Worm (Caenorhabditis elegans) whole organism, L3 larva: ENCODE data around the gene srg-68.

ENCODE experiments used
- aly-2 ChIP-seq: fragments of 150-350 bp; optimal IDR thresholded peaks from 2 replicates; lab custom pipeline; 2014; ENCODE audit warnings: missing biosample characterization, missing genetic modification characterization
- ceh-16 ChIP-seq: sonication (generic microtip); optimal IDR thresholded peaks from 2 replicates; lab custom pipeline; 2017; ENCODE audit warnings: missing biosample characterization, missing genetic modification characterization
- ceh-28 ChIP-seq: fragments of 150-350 bp; optimal IDR thresholded peaks from 2 replicates; lab custom pipeline; 2014; ENCODE audit warnings: missing biosample characterization, missing genetic modification reagents, missing genetic modification characterization
- ceh-82 ChIP-seq: fragments of 150-350 bp; optimal IDR thresholded peaks from 2 replicates; lab custom pipeline; 2014; ENCODE audit warnings: missing biosample characterization, missing genetic modification characterization
- elt-1 ChIP-seq: fragments of 150-350 bp; optimal IDR thresholded peaks from 2 replicates; lab custom pipeline; 2014; ENCODE audit warnings: missing biosample characterization, missing genetic modification characterization
- elt-2 ChIP-seq: sonication (generic microtip); optimal IDR thresholded peaks from 2 replicates; lab custom pipeline; 2016; ENCODE audit warnings: missing genetic modification reagents, mild to moderate bottlenecking, missing genetic modification characterization, missing compliant biosample characterization
- elt-3 ChIP-seq, 3 experiments: fragments of 150-350 bp in 1 of 3; sonication (generic microtip) in 2 of 3; optimal IDR thresholded peaks; 2 replicates in 2 of 3; 4 replicates in 1 of 3; lab custom pipeline; 2014 to 2017; ENCODE audit warnings: missing biosample characterization in 3 of 3, missing genetic modification characterization in 3 of 3
- fkh-10 ChIP-seq: sonication (generic microtip); optimal IDR thresholded peaks from 2 replicates; lab custom pipeline; 2017; ENCODE audit warnings: missing biosample characterization, missing genetic modification reagents, missing genetic modification characterization
- fkh-2 ChIP-seq: fragments of 150-350 bp; optimal IDR thresholded peaks from 2 replicates; lab custom pipeline; 2014; ENCODE audit warnings: missing biosample characterization, missing genetic modification reagents, missing genetic modification characterization
- fos-1 ChIP-seq: fragments of 150-350 bp; optimal IDR thresholded peaks from 2 replicates; lab custom pipeline; 2014; ENCODE audit warnings: missing biosample characterization, missing genetic modification characterization
- hmg-11 ChIP-seq: sonication (generic microtip); optimal IDR thresholded peaks from 2 replicates; lab custom pipeline; 2016; ENCODE audit warnings: missing genetic modification characterization, missing compliant biosample characterization
- jun-1 ChIP-seq: fragments of 150-350 bp; optimal IDR thresholded peaks from 2 replicates; lab custom pipeline; 2014; ENCODE audit warnings: missing biosample characterization, missing genetic modification reagents, missing genetic modification characterization
- lin-15B ChIP-seq: fragments of 150-350 bp; optimal IDR thresholded peaks from 2 replicates; lab custom pipeline; 2014; ENCODE audit warnings: missing biosample characterization, missing genetic modification characterization
- lin-39 ChIP-seq: fragments of 150-350 bp; optimal IDR thresholded peaks from 2 replicates; lab custom pipeline; 2018; ENCODE audit warnings: missing biosample characterization, missing genetic modification reagents, missing genetic modification characterization
- lsy-12 ChIP-seq: sonication (generic microtip); optimal IDR thresholded peaks from 2 replicates; lab custom pipeline; 2016; ENCODE audit warnings: mild to moderate bottlenecking, missing genetic modification characterization, missing compliant biosample characterization
- mdl-1 ChIP-seq: fragments of 150-350 bp; optimal IDR thresholded peaks from 2 replicates; lab custom pipeline; 2014; ENCODE audit warnings: missing biosample characterization, missing genetic modification characterization
- mml-1 ChIP-seq: fragments of 150-350 bp; sonication (generic microtip); optimal IDR thresholded peaks from 3 replicates; lab custom pipeline; 2014; ENCODE audit warnings: missing biosample characterization, missing genetic modification characterization
- nfya-1 ChIP-seq: sonication (generic microtip); optimal IDR thresholded peaks from 2 replicates; lab custom pipeline; 2017; ENCODE audit warnings: missing genetic modification characterization, mild to moderate bottlenecking, missing compliant biosample characterization, antibody characterized with exemption, moderate library complexity; ENCODE audit not compliant: insufficient read depth
- nhr-23 ChIP-seq: fragments of 150-350 bp; optimal IDR thresholded peaks from 2 replicates; lab custom pipeline; 2014; ENCODE audit warnings: missing biosample characterization, missing genetic modification reagents, missing genetic modification characterization
- nhr-28 ChIP-seq: fragments of 150-350 bp; optimal IDR thresholded peaks from 2 replicates; lab custom pipeline; 2014; ENCODE audit warnings: missing biosample characterization, missing genetic modification characterization
- nhr-76 ChIP-seq: fragments of 150-350 bp; sonication (generic microtip); optimal IDR thresholded peaks from 5 replicates; lab custom pipeline; 2014; ENCODE audit warnings: missing biosample characterization, missing genetic modification characterization
- pha-4 ChIP-seq: fragments of 150-350 bp; optimal IDR thresholded peaks from 2 replicates; lab custom pipeline; 2014; ENCODE audit warnings: missing biosample characterization, missing genetic modification reagents, missing genetic modification characterization
- pqm-1 ChIP-seq: fragments of 150-350 bp; optimal IDR thresholded peaks from 2 replicates; lab custom pipeline; 2017; ENCODE audit warnings: missing biosample characterization, missing genetic modification characterization, inconsistent platforms
- sea-2 ChIP-seq: fragments of 150-350 bp; sonication (generic microtip); optimal IDR thresholded peaks from 4 replicates; lab custom pipeline; 2014; ENCODE audit warnings: missing biosample characterization, missing genetic modification reagents, missing genetic modification characterization
- skn-1 ChIP-seq: fragments of 150-350 bp; optimal IDR thresholded peaks from 2 replicates; lab custom pipeline; 2014; ENCODE audit warnings: missing biosample characterization, missing genetic modification characterization
- snpc-4 ChIP-seq: fragments of 150-350 bp; optimal IDR thresholded peaks from 2 replicates; lab custom pipeline; 2014; ENCODE audit warnings: missing biosample characterization, missing genetic modification characterization
- tbx-2 ChIP-seq: sonication (generic microtip); optimal IDR thresholded peaks from 2 replicates; lab custom pipeline; 2016; ENCODE audit warnings: mild to moderate bottlenecking, missing genetic modification characterization, missing compliant biosample characterization
- unc-39 ChIP-seq: sonication (generic microtip); optimal IDR thresholded peaks from 4 replicates; lab custom pipeline; 2017; ENCODE audit warnings: missing biosample characterization, missing genetic modification characterization
- unc-62 ChIP-seq: fragments of 150-350 bp; sonication (generic microtip); optimal IDR thresholded peaks from 4 replicates; lab custom pipeline; 2014; ENCODE audit warnings: missing biosample characterization, missing genetic modification reagents, missing genetic modification characterization
- ztf-11 ChIP-seq: fragments of 150-350 bp; optimal IDR thresholded peaks from 2 replicates; lab custom pipeline; 2014; ENCODE audit warnings: missing biosample characterization, missing genetic modification characterization

The srg-68 gene

ce11 chrV:5462894-5463293 lies 2.3 kb downstream of the srg-68 start, which contains the start of gene srg-67:
TSS of gene srg-67 (minus strand) at chrV:5462994.
- TF ChIP-seq mml-1 (tag; lab: Kevin White, UChicago), result no peak
- no peak for TF ChIP-seq skn-1
- no peak for TF ChIP-seq ceh-82

ce11 chrV:5459806-5460205 lies 5.4 kb downstream of the srg-68 start, which contains the start of gene ZC317.2:
TSS of gene ZC317.2 (plus strand) at chrV:5460106.
- no peak for TF ChIP-seq fos-1 (tag; lab: Kevin White, UChicago)
- no peak for TF ChIP-seq unc-39 (tag; lab: Kevin White, UChicago)
- no peak for TF ChIP-seq mdl-1 (tag; lab: Kevin White, UChicago)
- TF ChIP-seq, all 47 proteins: peak for 0

- TF ChIP-seq fkh-10 (GFP tag; lab: Kevin White, UChicago) (peak; percentile 45), fos-1 (tag; lab: Kevin White, UChicago) (no peak)
Measured at ce11 chrV:5454955-5455354, 10.3 kb downstream of the srg-68 start.

ce11 chrV:5453615-5454014 lies 11.6 kb downstream of the srg-68 start, which contains the start of gene glc-3:
TSS of gene glc-3 (minus strand) at chrV:5453715.
- no peak for TF ChIP-seq tbx-2 (tag; lab: Kevin White, UChicago)
- TF ChIP-seq ceh-28, result no peak
- no peak for TF ChIP-seq elt-1 (tag; lab: Kevin White, UChicago)
- TF ChIP-seq aly-2 (tag; lab: Kevin White, UChicago), result no peak
- no peak for TF ChIP-seq ceh-16 (tag; lab: Kevin White, UChicago)
- no peak for TF ChIP-seq nfya-1 (tag; lab: Kevin White, UChicago)
- TF ChIP-seq nhr-76 (tag; lab: Kevin White, UChicago), result no peak
- TF ChIP-seq elt-3 (tag; optimal IDR thresholded peaks at IDR 0.05; lab: Kevin White, UChicago), result no peak
- TF ChIP-seq mml-1 (tag; lab: Kevin White, UChicago), result no peak
- TF ChIP-seq lin-39 (tag; lab: Kevin White, UChicago), result no peak
- no peak for TF ChIP-seq lsy-12
- no peak for TF ChIP-seq sea-2
- no peak for TF ChIP-seq fkh-10 (GFP tag; lab: Kevin White, UChicago)
- no peak for TF ChIP-seq lin-15B (tag; lab: Kevin White, UChicago)
- TF ChIP-seq nhr-23 (tag; lab: Kevin White, UChicago), result no peak
- no peak for TF ChIP-seq elt-2
- no peak for TF ChIP-seq fos-1 (tag; lab: Kevin White, UChicago)

ce11 chrV:5450742-5451141 lies 14.5 kb downstream of the srg-68 start:
- no peak for TF ChIP-seq hmg-11 (tag; lab: Kevin White, UChicago)
- no peak for TF ChIP-seq snpc-4
- TF ChIP-seq jun-1 (tag; lab: Kevin White, UChicago), result no peak
- no peak for TF ChIP-seq nhr-28

ce11 chrV:5447057-5447456 lies 18.2 kb downstream of the srg-68 start:
- no peak for TF ChIP-seq unc-62 (GFP tag; lab: Kevin White, UChicago)
- no peak for TF ChIP-seq elt-3 (tag; optimal IDR thresholded peaks at IDR 0.05; lab: Kevin White, UChicago)
- no peak for TF ChIP-seq mml-1 (tag; lab: Kevin White, UChicago)
- TF ChIP-seq fkh-10 (GFP tag; lab: Kevin White, UChicago), result no peak
- TF ChIP-seq pha-4, result no peak
- no peak for TF ChIP-seq nhr-28
- TF ChIP-seq ceh-16 (tag; lab: Kevin White, UChicago), result no peak
- no peak for TF ChIP-seq aly-2 (tag; lab: Kevin White, UChicago)
- TF ChIP-seq ceh-82, result no peak
- no peak for TF ChIP-seq hmg-11 (tag; lab: Kevin White, UChicago)
- no peak for TF ChIP-seq fkh-2
- no peak for TF ChIP-seq ceh-28
- no peak for TF ChIP-seq unc-39 (tag; lab: Kevin White, UChicago)
- TF ChIP-seq ztf-11 (tag; lab: Kevin White, UChicago), result no peak
- TF ChIP-seq lin-15B (tag; lab: Kevin White, UChicago), result no peak
- no peak for TF ChIP-seq snpc-4
- TF ChIP-seq pqm-1 (tag; lab: Kevin White, UChicago), result no peak
- TF ChIP-seq, all 47 proteins: peak for 0
